ENCODE assay signal across 2 fruit fly cellular contexts in the genomic region with DNA sequence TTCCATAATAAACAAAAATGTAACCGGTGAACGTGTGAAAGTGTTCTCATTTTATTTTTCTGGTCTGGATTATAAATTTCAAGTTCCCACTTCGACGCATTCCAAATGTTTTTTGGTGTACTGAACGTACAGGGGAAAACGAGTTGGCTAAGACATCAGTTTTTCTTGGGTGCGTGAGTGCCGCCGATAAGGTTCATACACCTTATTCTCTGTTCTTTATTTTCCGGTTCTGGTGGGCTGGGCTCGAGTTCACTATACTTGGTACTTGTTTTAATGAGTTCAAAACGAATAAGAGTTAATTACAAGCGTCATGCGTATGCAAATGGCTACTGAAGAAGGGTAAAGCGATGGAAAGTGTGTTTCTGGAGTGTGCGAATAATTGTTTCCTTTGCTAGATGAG.
TF ChIP-seq lines count a peak whose summit lies in the region.

No protein-coding gene starts in this region.

- no peak for TF ChIP-seq CTCF in whole organism, embryonic (GFP tag; optimal IDR thresholded peaks at IDR 0.05; lab: Kevin White, UChicago)

TF ChIP-seq in whole organism, embryonic, 481 proteins besides CTCF, POLR2A, EP300 and RAD21:
- TF ChIP-seq Blimp-1 (GFP tag; optimal IDR thresholded peaks at IDR 0.05; lab: Kevin White, UChicago) (peak; percentile 48), CG2199 (GFP tag; IDR thresholded peaks at IDR 0.05; lab: Robert Waterston, UW) (peak; percentile 82), MBD-R2 (GFP tag; IDR thresholded peaks at IDR 0.05; lab: Robert Waterston, UW) (no peak), sens (GFP tag; lab: Kevin White, UChicago) (peak; percentile 25)

TF ChIP-seq in whole organism, pupa, 21 proteins besides CTCF, POLR2A, EP300 and RAD21:
- no peak for TF ChIP-seq CG12605 (GFP tag; IDR thresholded peaks at IDR 0.05; lab: Robert Waterston, UW)
- TF ChIP-seq CG14655 (GFP tag; optimal IDR thresholded peaks at IDR 0.05; lab: Kevin White, UChicago): no peak
- peak; percentile 58 for TF ChIP-seq EcR (GFP tag; optimal IDR thresholded peaks at IDR 0.05; lab: Kevin White, UChicago)
